Worm (Caenorhabditis elegans): Measurements from ENCODE around the gene K05F1.14.
"Not testable (repeated sequence)": the region's sequence is repeated elsewhere in the genome, so short reads cannot be mapped to it uniquely, and the experiment has no call there.

Gene K05F1.14

ce11 chrII:5815382-5815781, 23.0 kb upstream of the K05F1.14 start, which contains the start of gene wago-5:
TSS of gene wago-5 (minus strand) at chrII:5815482.
- TF ChIP-seq unc-62 (GFP tag; optimal IDR thresholded peaks at IDR 0.05), result not testable (repeated sequence)

ce11 chrII:5810230-5810629, 17.8 kb upstream of the K05F1.14 start, which contains the start of the genes msp-64 and ZK1248.5:
TSS of gene msp-64 (minus strand) at chrII:5810330.
TSS of gene ZK1248.5 (plus strand) at chrII:5810514.
- TF ChIP-seq unc-62 (GFP tag; optimal IDR thresholded peaks at IDR 0.05), result no peak

- TF ChIP-seq unc-62 (GFP tag; optimal IDR thresholded peaks at IDR 0.05), result no peak
Observed at ce11 chrII:5806563-5806962, 14.2 kb upstream of the K05F1.14 start.

- TF ChIP-seq unc-62 (GFP tag; optimal IDR thresholded peaks at IDR 0.05), result no peak
Observed at ce11 chrII:5805303-5805702, 12.9 kb upstream of the K05F1.14 start, which contains the start of gene K05F1.10. TSS of gene K05F1.10 (minus strand) at chrII:5805473.

- no peak for TF ChIP-seq unc-62 (GFP tag; optimal IDR thresholded peaks at IDR 0.05)
Observed at ce11 chrII:5804288-5804687, 11.9 kb upstream of the K05F1.14 start.

ce11 chrII:5801075-5801474, 8.7 kb upstream of the K05F1.14 start, which contains the start of the genes K05F1.9 and K05F1.1:
TSS of gene K05F1.9 (minus strand) at chrII:5801175.
TSS of gene K05F1.1 (plus strand) at chrII:5801382.
- TF ChIP-seq unc-62 (GFP tag; optimal IDR thresholded peaks at IDR 0.05), result no peak

ce11 chrII:5799553-5799952, 7.2 kb upstream of the K05F1.14 start, which contains the start of gene K05F1.8:
TSS of gene K05F1.8 (minus strand) at chrII:5799653.
- TF ChIP-seq unc-62 (GFP tag; optimal IDR thresholded peaks at IDR 0.05), result no peak

ce11 chrII:5797348-5797977, 5.1 kb upstream of the K05F1.14 start, which contains the start of the genes msp-63 and msp-142:
TSS of gene msp-63 (minus strand) at chrII:5797448.
TSS of gene msp-142 (plus strand) at chrII:5797927.
- no peak for TF ChIP-seq unc-62 (GFP tag; optimal IDR thresholded peaks at IDR 0.05)

- no peak for TF ChIP-seq unc-62 (GFP tag; optimal IDR thresholded peaks at IDR 0.05)
Observed at ce11 chrII:5794195-5794594, 1.8 kb upstream of the K05F1.14 start, which contains the start of gene acdh-8. TSS of gene acdh-8 (plus strand) at chrII:5794495.

- TF ChIP-seq unc-62 (GFP tag; optimal IDR thresholded peaks at IDR 0.05), result no peak
Observed at ce11 chrII:5790313-5790773, 2.0 kb downstream of the K05F1.14 start, which contains the start of gene lect-2. TSS of gene lect-2 (plus strand) at chrII:5790723.

ce11 chrII:5788815-5789214, 3.6 kb downstream of the K05F1.14 start, which contains the start of gene K05F1.13:
TSS of gene K05F1.13 (plus strand) at chrII:5789115.
- TF ChIP-seq unc-62 (GFP tag; optimal IDR thresholded peaks at IDR 0.05), result no peak

ce11 chrII:5785504-5785903, 6.9 kb downstream of the K05F1.14 start:
- TF ChIP-seq unc-62 (GFP tag; optimal IDR thresholded peaks at IDR 0.05), result no peak

ce11 chrII:5781935-5782921, 10.2 kb downstream of the K05F1.14 start, which contains the start of gene K05F1.6:
TSS of gene K05F1.6 (plus strand) at chrII:5782520.
- no peak for TF ChIP-seq unc-62 (GFP tag; optimal IDR thresholded peaks at IDR 0.05)

ce11 chrII:5779866-5780265, 12.5 kb downstream of the K05F1.14 start:
- no peak for TF ChIP-seq unc-62 (GFP tag; optimal IDR thresholded peaks at IDR 0.05)

- TF ChIP-seq unc-62 (GFP tag; optimal IDR thresholded peaks at IDR 0.05), result no peak
Observed at ce11 chrII:5777372-5777771, 15.0 kb downstream of the K05F1.14 start.

- TF ChIP-seq unc-62 (GFP tag; optimal IDR thresholded peaks at IDR 0.05), result no peak
Observed at ce11 chrII:5774879-5775278, 17.5 kb downstream of the K05F1.14 start.

Data from whole organism, dauer.